Worm (Caenorhabditis elegans) whole organism, midembryonic: ENCODE results near the gene dpf-4.

Source experiments
- cog-1 ChIP-seq: sonication (generic microtip); optimal IDR thresholded peaks from 2 replicates; lab custom pipeline; 2016; ENCODE audit warnings: missing genetic modification characterization, missing compliant biosample characterization
- flt-1 ChIP-seq: fragments of 200-800 bp; sonication (Bioruptor generic); IDR thresholded peaks from 2 replicates; pipeline ENCODE4 v1.3.6; 2022; ENCODE audit warnings: missing genetic modification characterization, missing compliant biosample characterization
- klf-2 ChIP-seq: fragments of 200-800 bp; sonication (Bioruptor generic); conservative IDR thresholded peaks from 2 replicates; pipeline ENCODE4 v1.3.6; 2022; ENCODE audit warnings: missing genetic modification reagents, missing genetic modification characterization, missing compliant biosample characterization
- ref-1 ChIP-seq: fragments of 200-800 bp; sonication (Bioruptor generic); conservative IDR thresholded peaks from 2 replicates; pipeline ENCODE4 v1.3.6; 2022; ENCODE audit warnings: missing genetic modification reagents, missing genetic modification characterization, missing compliant biosample characterization
- tab-1 ChIP-seq: fragments of 200-800 bp; sonication (Bioruptor generic); IDR thresholded peaks from 2 replicates; pipeline ENCODE4 v1.3.6; 2022; ENCODE audit warnings: missing genetic modification characterization, missing compliant biosample characterization
- ztf-23 ChIP-seq: fragments of 200-800 bp; sonication (Bioruptor generic); IDR thresholded peaks from 2 replicates; pipeline ENCODE4 v1.3.6; 2022; ENCODE audit warnings: missing genetic modification reagents, missing genetic modification characterization, missing compliant biosample characterization
- ztf-29 ChIP-seq: fragments of 200-800 bp; sonication (Bioruptor generic); IDR thresholded peaks from 2 replicates; pipeline ENCODE4 v1.3.6; 2022; ENCODE audit warnings: missing genetic modification reagents, missing genetic modification characterization, missing compliant biosample characterization

DNA sequence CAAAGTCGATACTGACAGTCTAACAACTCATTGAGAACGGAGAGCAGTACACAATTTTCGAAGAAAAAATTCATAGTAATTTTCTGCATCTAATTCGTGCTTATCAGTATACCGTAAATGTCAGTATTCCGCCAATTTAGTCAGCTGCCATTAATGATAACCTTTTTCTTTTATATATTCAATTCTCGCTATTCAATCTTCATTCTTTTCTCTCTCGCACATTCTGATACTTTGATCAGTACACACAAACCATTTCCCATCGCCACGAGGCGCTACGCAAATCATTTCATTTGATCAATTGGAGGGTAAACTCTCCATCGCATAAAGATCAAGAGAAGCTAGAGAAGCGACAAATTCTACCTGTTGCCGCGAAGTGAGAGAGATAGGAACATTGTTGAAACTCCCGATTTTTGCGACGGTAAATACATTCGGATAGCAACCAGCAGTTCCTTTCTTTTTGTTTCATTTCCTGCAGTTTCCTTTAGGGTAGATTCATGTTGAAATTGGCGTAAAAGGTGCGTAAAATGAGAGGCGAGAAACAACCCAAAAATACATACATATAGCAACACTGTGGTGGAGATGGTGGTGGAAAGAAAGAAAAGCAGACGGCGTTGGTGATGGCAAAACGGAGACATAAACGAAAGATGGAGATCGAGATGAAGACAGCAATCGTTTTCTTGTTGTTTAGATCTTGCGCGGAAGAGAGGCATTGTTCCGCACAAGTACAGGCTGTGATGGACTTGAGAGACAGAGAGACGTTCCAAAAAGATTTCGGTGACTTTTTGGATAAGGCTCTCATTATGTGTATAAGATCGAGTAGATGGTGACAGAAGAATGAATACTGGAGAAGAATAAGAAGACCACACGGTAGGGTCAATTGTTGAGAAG is 20.7 kb upstream of the dpf-4 start:
- no peak for TF ChIP-seq flt-1
- no peak for TF ChIP-seq ztf-29 (GFP tag; lab: Robert Waterston, UW)
- TF ChIP-seq tab-1 (GFP tag; lab: Robert Waterston, UW) = no peak
- no peak for TF ChIP-seq ref-1 (GFP tag; lab: Robert Waterston, UW)
- TF ChIP-seq ztf-23 (GFP tag; lab: Robert Waterston, UW) = no peak
- TF ChIP-seq cog-1 (tag; lab: Kevin White, UChicago) = no peak
- no peak for TF ChIP-seq klf-2 (GFP tag; lab: Robert Waterston, UW)
